Fruit fly (Drosophila melanogaster) whole organism, embryonic: ENCODE results near the gene CG12814.

Source experiments
- CG12236 ChIP-seq: fragments of 200-800 bp; sonication (Bioruptor generic); optimal IDR thresholded peaks from 2 replicates; lab custom pipeline; 2016; ENCODE audit warnings: missing biosample characterization, missing genetic modification characterization
- CG13296 ChIP-seq: fragments of 200-800 bp; sonication (Bioruptor generic); optimal IDR thresholded peaks from 3 replicates; lab custom pipeline; 2018; ENCODE audit warnings: missing biosample characterization, mild to moderate bottlenecking, missing genetic modification characterization
- CG16813 ChIP-seq: fragments of 200-800 bp; sonication (Bioruptor generic); IDR thresholded peaks from 3 replicates; pipeline ENCODE4 v1.3.6; 2022; ENCODE audit warnings: missing biosample characterization, missing genetic modification characterization; ENCODE audit not compliant: partially characterized antibody
- CG17359 ChIP-seq: fragments of 200-800 bp; sonication (Bioruptor generic); optimal IDR thresholded peaks from 3 replicates; lab custom pipeline; 2018; ENCODE audit warnings: missing biosample characterization, mild to moderate bottlenecking, missing genetic modification characterization, moderate library complexity
- CG17568 ChIP-seq: fragments of 200-800 bp; sonication (Bioruptor generic); optimal IDR thresholded peaks from 2 replicates; lab custom pipeline; 2018; ENCODE audit warnings: missing biosample characterization, mild to moderate bottlenecking, missing genetic modification characterization, moderate library complexity
- CG18476 ChIP-seq: fragments of 200-800 bp; sonication (Bioruptor generic); optimal IDR thresholded peaks from 2 replicates; lab custom pipeline; 2016; ENCODE audit warnings: missing biosample characterization, mild to moderate bottlenecking, missing genetic modification characterization
- CG3163 ChIP-seq: fragments of 200-800 bp; sonication (Bioruptor generic); optimal IDR thresholded peaks from 3 replicates; lab custom pipeline; 2016; ENCODE audit warnings: missing biosample characterization, missing genetic modification characterization
- CG34422 ChIP-seq: fragments of 200-800 bp; sonication (Bioruptor generic); IDR thresholded peaks from 3 replicates; pipeline ENCODE4 v1.3.6; 2022; ENCODE audit warnings: missing biosample characterization, missing genetic modification characterization
- CG4404 ChIP-seq: fragments of 200-800 bp; sonication (Bioruptor generic); IDR thresholded peaks from 2 replicates; pipeline ENCODE4 v1.3.6; 2022; ENCODE audit warnings: missing biosample characterization, missing genetic modification characterization
- CG4820 ChIP-seq: fragments of 200-800 bp; sonication (Bioruptor generic); optimal IDR thresholded peaks from 3 replicates; lab custom pipeline; 2016; ENCODE audit warnings: missing biosample characterization, missing genetic modification characterization
- CG6175 ChIP-seq: fragments of 200-800 bp; sonication (Bioruptor generic); IDR thresholded peaks from 3 replicates; pipeline ENCODE4 v1.3.6; 2022; ENCODE audit warnings: missing biosample characterization, missing genetic modification characterization
- CG7745 ChIP-seq: fragments of 200-800 bp; sonication (Bioruptor generic); optimal IDR thresholded peaks from 2 replicates; lab custom pipeline; 2018; ENCODE audit warnings: missing biosample characterization, mild to moderate bottlenecking, missing genetic modification characterization, moderate library complexity
- CG7963 ChIP-seq: fragments of 200-800 bp; sonication (Bioruptor generic); IDR thresholded peaks from 3 replicates; pipeline ENCODE4 v1.3.6; 2022; ENCODE audit warnings: missing biosample characterization, missing genetic modification characterization; ENCODE audit not compliant: partially characterized antibody
- CG7987 ChIP-seq: fragments of 200-800 bp; sonication (Bioruptor generic); optimal IDR thresholded peaks from 2 replicates; lab custom pipeline; 2018; ENCODE audit warnings: missing biosample characterization, mild to moderate bottlenecking, missing genetic modification characterization, moderate library complexity
- CTCF ChIP-seq: fragments of 200-800 bp; sonication (Bioruptor generic); optimal IDR thresholded peaks from 2 replicates; lab custom pipeline; 2017; ENCODE audit warnings: missing biosample characterization, mild to moderate bottlenecking, missing genetic modification characterization, moderate library complexity
- CkIIα-i1 ChIP-seq: fragments of 200-800 bp; sonication (Bioruptor generic); IDR thresholded peaks from 2 replicates; pipeline ENCODE4 v1.3.6; 2022; ENCODE audit warnings: missing biosample characterization, missing genetic modification characterization
- Drgx ChIP-seq: fragments of 200-800 bp; sonication (Bioruptor generic); IDR thresholded peaks from 2 replicates; pipeline ENCODE4 v1.3.6; 2022; ENCODE audit warnings: missing biosample characterization, missing genetic modification characterization
- Fer1 ChIP-seq: fragments of 200-800 bp; sonication (Bioruptor generic); optimal IDR thresholded peaks from 2 replicates; lab custom pipeline; 2017; ENCODE audit warnings: missing biosample characterization, mild to moderate bottlenecking, missing genetic modification characterization
- GATAe ChIP-seq: fragments of 200-800 bp; sonication (Bioruptor generic); conservative IDR thresholded peaks from 2 replicates; pipeline ENCODE4 v1.3.6; 2022; ENCODE audit warnings: missing biosample characterization, missing genetic modification characterization
- HmgZ ChIP-seq: fragments of 200-800 bp; sonication (Bioruptor generic); optimal IDR thresholded peaks from 2 replicates; lab custom pipeline; 2018; ENCODE audit warnings: missing biosample characterization, mild to moderate bottlenecking, missing genetic modification characterization
- Lhr ChIP-seq: fragments of 200-800 bp; sonication (Bioruptor generic); optimal IDR thresholded peaks from 3 replicates; lab custom pipeline; 2017; ENCODE audit warnings: mild to moderate bottlenecking, missing biosample characterization, missing genetic modification reagents, missing genetic modification characterization
- Lim3 ChIP-seq: fragments of 200-800 bp; sonication (Bioruptor generic); IDR thresholded peaks from 2 replicates; pipeline ENCODE4 v1.3.6; 2022; ENCODE audit warnings: missing biosample characterization, missing genetic modification characterization
- Neu2 ChIP-seq: fragments of 200-800 bp; sonication (Bioruptor generic); optimal IDR thresholded peaks from 3 replicates; lab custom pipeline; 2016; ENCODE audit warnings: missing biosample characterization, missing genetic modification characterization, borderline replicate concordance
- Ravus ChIP-seq: fragments of 200-800 bp; sonication (Bioruptor generic); IDR thresholded peaks from 2 replicates; pipeline ENCODE4 v1.3.6; 2022; ENCODE audit warnings: missing biosample characterization, missing genetic modification characterization
- btn ChIP-seq: fragments of 200-800 bp; sonication (Bioruptor generic); optimal IDR thresholded peaks from 2 replicates; lab custom pipeline; 2016; ENCODE audit warnings: missing biosample characterization, missing genetic modification characterization
- corto ChIP-seq: fragments of 200-800 bp; sonication (Bioruptor generic); optimal IDR thresholded peaks from 2 replicates; lab custom pipeline; 2016; ENCODE audit warnings: missing biosample characterization, mild to moderate bottlenecking, missing genetic modification characterization, moderate library complexity
- danr ChIP-seq: fragments of 200-800 bp; sonication (Bioruptor generic); IDR thresholded peaks from 2 replicates; pipeline ENCODE4 v1.3.6; 2022; ENCODE audit warnings: missing biosample characterization, missing genetic modification characterization
- disco-r ChIP-seq: fragments of 200-800 bp; sonication (Bioruptor generic); optimal IDR thresholded peaks from 2 replicates; lab custom pipeline; 2016; ENCODE audit warnings: missing biosample characterization, missing genetic modification characterization
- ewg ChIP-seq: fragments of 200-800 bp; sonication (Bioruptor generic); optimal IDR thresholded peaks from 3 replicates; lab custom pipeline; 2017; ENCODE audit warnings: mild to moderate bottlenecking, missing biosample characterization, missing genetic modification reagents, missing genetic modification characterization
- eyg ChIP-seq: fragments of 200-800 bp; sonication (Bioruptor generic); optimal IDR thresholded peaks from 3 replicates; lab custom pipeline; 2016; ENCODE audit warnings: missing biosample characterization, missing genetic modification characterization
- fu2 ChIP-seq: fragments of 200-800 bp; sonication (Bioruptor generic); optimal IDR thresholded peaks from 2 replicates; lab custom pipeline; 2016; ENCODE audit warnings: missing biosample characterization, missing genetic modification characterization
- gce ChIP-seq: fragments of 200-800 bp; sonication (Bioruptor generic); IDR thresholded peaks from 3 replicates; pipeline ENCODE4 v1.3.6; 2022; ENCODE audit warnings: missing biosample characterization, missing genetic modification characterization
- gt ChIP-seq: fragments of 200-800 bp; sonication (Bioruptor generic); IDR thresholded peaks from 2 replicates; pipeline ENCODE4 v1.3.6; 2022; ENCODE audit warnings: missing biosample characterization, missing genetic modification characterization
- h ChIP-seq: fragments of >200 bp; optimal IDR thresholded peaks from 2 replicates; lab custom pipeline; 2017
- hbn ChIP-seq: fragments of 200-800 bp; sonication (Bioruptor generic); IDR thresholded peaks from 2 replicates; pipeline ENCODE4 v1.3.6; 2022; ENCODE audit warnings: missing biosample characterization, missing genetic modification characterization; ENCODE audit not compliant: partially characterized antibody
- kay ChIP-seq: fragments of 200-800 bp; sonication (Bioruptor generic); optimal IDR thresholded peaks from 2 replicates; lab custom pipeline; 2016; ENCODE audit warnings: missing biosample characterization, missing genetic modification characterization
- lov ChIP-seq, 2 experiments: fragments of 200-800 bp in 1 of 2; fragments of >200 bp in 1 of 2; sonication (Bioruptor generic) in 1 of 2; IDR thresholded peaks in 1 of 2; optimal IDR thresholded peaks in 1 of 2; 2 replicates in 1 of 2; 3 replicates in 1 of 2; pipeline versions ENCODE4 v1.3.6 to Lab custom; 2017 to 2022; ENCODE audit warnings: missing biosample characterization in 1 of 2, missing genetic modification characterization in 1 of 2
- luna ChIP-seq: fragments of 200-800 bp; sonication (Bioruptor generic); optimal IDR thresholded peaks from 2 replicates; lab custom pipeline; 2016; ENCODE audit warnings: missing biosample characterization, missing genetic modification characterization
- mam ChIP-seq: fragments of 200-800 bp; sonication (Bioruptor generic); optimal IDR thresholded peaks from 3 replicates; lab custom pipeline; 2016; ENCODE audit warnings: missing biosample characterization, missing genetic modification characterization
- nau ChIP-seq: fragments of 200-800 bp; sonication (Bioruptor generic); optimal IDR thresholded peaks from 3 replicates; lab custom pipeline; 2017; ENCODE audit warnings: missing biosample characterization, mild to moderate bottlenecking, missing genetic modification characterization, missing genetic modification reagents
- pfk ChIP-seq: fragments of 200-800 bp; sonication (Bioruptor generic); optimal IDR thresholded peaks from 2 replicates; lab custom pipeline; 2018; ENCODE audit warnings: missing biosample characterization, mild to moderate bottlenecking, missing genetic modification characterization, moderate library complexity
- prd ChIP-seq, 3 experiments: fragments of >200 bp in 2 of 3; fragments of 200-800 bp in 1 of 3; sonication (Bioruptor generic) in 1 of 3; optimal IDR thresholded peaks in 2 of 3; IDR thresholded peaks in 1 of 3; 2 replicates in 2 of 3; 3 replicates in 1 of 3; pipeline versions ENCODE4 v1.3.6 to Lab custom; 2017 to 2022; ENCODE audit warnings: missing biosample characterization in 1 of 3, missing genetic modification characterization in 1 of 3
- pzg ChIP-seq: fragments of 200-800 bp; sonication (Bioruptor generic); optimal IDR thresholded peaks from 3 replicates; lab custom pipeline; 2018; ENCODE audit warnings: missing biosample characterization, mild to moderate bottlenecking, missing genetic modification characterization, moderate library complexity
- scrt ChIP-seq: fragments of 200-800 bp; sonication (Bioruptor generic); optimal IDR thresholded peaks from 2 replicates; lab custom pipeline; 2018; ENCODE audit warnings: missing biosample characterization, mild to moderate bottlenecking, missing genetic modification characterization, moderate library complexity
- slbo ChIP-seq: fragments of 200-800 bp; sonication (Bioruptor generic); IDR thresholded peaks from 2 replicates; pipeline ENCODE4 v1.3.6; 2022; ENCODE audit warnings: missing biosample characterization, missing genetic modification characterization
- toy ChIP-seq: fragments of 200-800 bp; sonication (Bioruptor generic); IDR thresholded peaks from 2 replicates; pipeline ENCODE4 v1.3.6; 2022; ENCODE audit warnings: missing biosample characterization, missing genetic modification characterization
- wek ChIP-seq: fragments of 200-800 bp; sonication (Bioruptor generic); optimal IDR thresholded peaks from 3 replicates; lab custom pipeline; 2018; ENCODE audit warnings: missing biosample characterization, mild to moderate bottlenecking, missing genetic modification characterization, moderate library complexity
- yki ChIP-seq: fragments of >200 bp; optimal IDR thresholded peaks from 3 replicates; lab custom pipeline; 2018

The CG12814 gene

DNA sequence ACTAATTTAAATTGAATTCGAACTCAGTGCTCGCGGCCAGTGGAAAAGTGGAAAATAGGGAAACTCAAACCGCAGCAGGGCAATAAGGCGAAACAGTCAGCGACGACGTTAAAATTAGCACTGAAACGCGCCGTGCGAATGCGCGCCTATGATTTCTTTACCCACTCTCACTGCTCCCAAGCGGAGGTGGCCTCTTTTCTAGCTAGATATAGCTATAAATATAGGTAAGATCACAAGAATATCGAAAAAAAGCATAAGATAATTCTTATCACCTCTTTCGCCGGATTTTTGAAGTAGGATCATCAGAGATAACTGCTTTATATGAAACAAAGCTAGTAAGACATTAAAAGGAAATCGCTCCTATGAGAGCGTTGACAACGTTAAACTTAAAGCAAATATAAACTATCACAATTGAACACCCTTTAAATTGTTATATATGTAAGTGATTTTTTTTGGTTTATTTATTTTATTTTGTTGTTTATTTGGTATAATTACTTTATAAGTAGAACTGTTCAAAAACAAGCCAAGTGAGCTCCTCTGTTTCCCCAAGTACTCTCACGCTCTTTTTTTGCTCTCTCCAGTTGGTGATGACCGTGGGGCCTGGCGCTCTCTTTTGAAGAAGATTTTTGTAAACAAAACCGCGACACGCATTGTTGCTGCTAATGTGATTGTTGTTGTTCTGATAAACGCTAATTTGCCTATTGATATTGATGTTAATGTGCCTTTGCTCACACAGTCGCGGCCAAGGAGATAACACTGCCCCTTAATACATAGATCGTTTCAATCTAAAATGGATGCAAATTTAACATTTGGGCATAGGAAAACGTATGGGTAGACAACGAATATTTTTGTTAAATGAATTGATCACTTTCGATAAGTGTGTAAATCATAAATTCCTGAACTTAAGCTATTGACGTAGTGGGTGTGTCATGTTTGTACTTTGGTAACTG is 49.5 kb downstream of the CG12814 start, which contains the start of gene tws (continued):
- TF ChIP-seq kay (GFP tag; lab: Kevin White, UChicago): no peak
- peak; percentile 48 for TF ChIP-seq mam (GFP tag; lab: Kevin White, UChicago)
- no peak for TF ChIP-seq CG4404 (GFP tag; lab: Robert Waterston, UW)
- peak; percentile 32 for TF ChIP-seq HmgZ
- no peak for TF ChIP-seq toy (GFP tag; lab: Robert Waterston, UW)
- no peak for TF ChIP-seq pfk (GFP tag; lab: Kevin White, UChicago)
- peak; percentile 30 for TF ChIP-seq yki (lab: Kevin White, UChicago)
- peak; percentile 20 for TF ChIP-seq fu2 (GFP tag; lab: Kevin White, UChicago)
- TF ChIP-seq corto (GFP tag; lab: Kevin White, UChicago): peak; percentile 30
- 0 out of 3 replicates have a peak, but pooled peaks have one; percentile 37 for TF ChIP-seq CG6175 (GFP tag; lab: Robert Waterston, UW)
- TF ChIP-seq luna: no peak
- peak; percentile 53 for TF ChIP-seq disco-r (GFP tag; lab: Kevin White, UChicago)
- no peak for TF ChIP-seq CG16813 (GFP tag; lab: Robert Waterston, UW)
- TF ChIP-seq btn (GFP tag; lab: Kevin White, UChicago): no peak
- 0 out of 3 replicates have a peak, but pooled peaks have one; percentile 17 for TF ChIP-seq gce
- TF ChIP-seq CG12236 (GFP tag; lab: Kevin White, UChicago): peak; percentile 35
- TF ChIP-seq nau (GFP tag; lab: Kevin White, UChicago): peak; percentile 3
- peak; percentile 67 for TF ChIP-seq wek (GFP tag; lab: Kevin White, UChicago)
- TF ChIP-seq GATAe (GFP tag; lab: Robert Waterston, UW): no peak
- TF ChIP-seq ewg: peak; percentile 32
- no peak for TF ChIP-seq gt
- peak; percentile 10 for TF ChIP-seq CG13296 (GFP tag; lab: Kevin White, UChicago)
- TF ChIP-seq CkIIα-i1: no peak
- no peak for TF ChIP-seq lov (optimal IDR thresholded peaks at IDR 0.05; lab: Kevin White, UChicago)
- TF ChIP-seq lov (GFP tag; IDR thresholded peaks at IDR 0.05; lab: Robert Waterston, UW): peak; percentile 7; the same call in 1 of the 3 replicates
- no peak for TF ChIP-seq CG3163 (GFP tag; lab: Kevin White, UChicago)
- peak; percentile 39; the same call in 1 of the 2 replicates for TF ChIP-seq Drgx (GFP tag; lab: Robert Waterston, UW)
- no peak for TF ChIP-seq Neu2 (GFP tag; lab: Kevin White, UChicago)
- no peak for TF ChIP-seq Ravus (GFP tag; lab: Robert Waterston, UW)
- TF ChIP-seq slbo (GFP tag; lab: Robert Waterston, UW): peak; percentile 69
- no peak for TF ChIP-seq h (lab: Kevin White, UChicago)
- peak; percentile 67 for TF ChIP-seq CG7987 (GFP tag; lab: Kevin White, UChicago)
- no peak for TF ChIP-seq prd (optimal IDR thresholded peaks at IDR 0.05; lab: Kevin White, UChicago)
- peak; percentile 33; the same call in 1 of the 3 replicates for TF ChIP-seq prd (GFP tag; IDR thresholded peaks at IDR 0.05; lab: Robert Waterston, UW)
- TF ChIP-seq CG7745: no peak
- no peak for TF ChIP-seq Lhr (GFP tag; lab: Kevin White, UChicago)
- peak; percentile 48 for TF ChIP-seq CG17359
- TF ChIP-seq CG7963 (GFP tag; lab: Robert Waterston, UW): no peak
- no peak for TF ChIP-seq pzg (GFP tag; lab: Kevin White, UChicago)
- peak; percentile 7 for TF ChIP-seq CTCF (GFP tag; lab: Kevin White, UChicago)
- peak; percentile 4 for TF ChIP-seq CG4820 (GFP tag; lab: Kevin White, UChicago)
- no peak for TF ChIP-seq Lim3 (GFP tag; lab: Robert Waterston, UW)
- peak; percentile 48 for TF ChIP-seq eyg (GFP tag; lab: Kevin White, UChicago)
- no peak for TF ChIP-seq hbn (GFP tag; lab: Robert Waterston, UW)
- TF ChIP-seq CG17568: peak; percentile 60
- TF ChIP-seq danr (GFP tag; lab: Robert Waterston, UW): no peak
- peak; percentile 30 for TF ChIP-seq scrt
- peak; percentile 35; the same call in 1 of the 3 replicates for TF ChIP-seq CG34422 (GFP tag; lab: Robert Waterston, UW)
- TF ChIP-seq Fer1 (GFP tag; lab: Kevin White, UChicago): peak; percentile 62
- TF ChIP-seq CG18476: peak; percentile 18
